Fruit fly (Drosophila melanogaster): ENCODE data around the gene Usp2.

Gene Usp2

DNA sequence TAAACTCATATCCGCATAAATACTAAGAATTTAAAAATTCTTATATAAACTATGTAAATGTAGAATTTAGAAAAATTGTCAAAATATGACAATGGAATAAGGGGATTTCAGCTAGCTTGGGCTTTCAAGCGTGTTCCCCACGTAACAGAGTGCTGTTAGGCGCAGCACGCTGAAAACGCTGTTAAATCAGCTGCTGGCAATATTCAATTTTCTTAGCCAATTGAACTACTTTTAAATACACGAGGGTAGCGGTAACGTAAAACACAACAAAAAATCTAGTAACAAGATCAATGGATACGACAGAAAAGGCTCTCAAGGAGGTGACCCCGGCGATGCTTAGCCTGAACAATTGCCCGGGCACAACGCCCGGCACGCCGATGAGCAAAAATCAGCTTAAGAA lies 17.9 kb downstream of the Usp2 start, which contains the start of gene CG14618:
Gene CG14618, plus strand, starts transcription at position 179 of the 400 bp plus-strand sequence.
- TF ChIP-seq Dll (optimal IDR thresholded peaks at IDR 0.05) (no peak), psq (optimal IDR thresholded peaks at IDR 0.05) (no peak), CG8478 (optimal IDR thresholded peaks at IDR 0.05) (no peak), pan (optimal IDR thresholded peaks at IDR 0.05) (no peak), usp (GFP tag; optimal IDR thresholded peaks at IDR 0.05) (no peak), EcR (GFP tag; optimal IDR thresholded peaks at IDR 0.05) (no peak)

- TF ChIP-seq usp (GFP tag; optimal IDR thresholded peaks at IDR 0.05) (no peak), psq (optimal IDR thresholded peaks at IDR 0.05) (no peak), pan (optimal IDR thresholded peaks at IDR 0.05) (no peak), CG8478 (optimal IDR thresholded peaks at IDR 0.05) (no peak), EcR (GFP tag; optimal IDR thresholded peaks at IDR 0.05) (no peak), Dll (optimal IDR thresholded peaks at IDR 0.05) (no peak)
Measured at dm6 chrX:22474881-22475280, 19.3 kb downstream of the Usp2 start.

dm6 chrX:22477689-22478590 lies 22.3 kb downstream of the Usp2 start:
- TF ChIP-seq CG8478 (optimal IDR thresholded peaks at IDR 0.05) (no peak), usp (GFP tag; optimal IDR thresholded peaks at IDR 0.05) (no peak), pan (optimal IDR thresholded peaks at IDR 0.05) (no peak), EcR (GFP tag; optimal IDR thresholded peaks at IDR 0.05) (no peak), Dll (optimal IDR thresholded peaks at IDR 0.05) (no peak), psq (optimal IDR thresholded peaks at IDR 0.05) (no peak)

DNA sequence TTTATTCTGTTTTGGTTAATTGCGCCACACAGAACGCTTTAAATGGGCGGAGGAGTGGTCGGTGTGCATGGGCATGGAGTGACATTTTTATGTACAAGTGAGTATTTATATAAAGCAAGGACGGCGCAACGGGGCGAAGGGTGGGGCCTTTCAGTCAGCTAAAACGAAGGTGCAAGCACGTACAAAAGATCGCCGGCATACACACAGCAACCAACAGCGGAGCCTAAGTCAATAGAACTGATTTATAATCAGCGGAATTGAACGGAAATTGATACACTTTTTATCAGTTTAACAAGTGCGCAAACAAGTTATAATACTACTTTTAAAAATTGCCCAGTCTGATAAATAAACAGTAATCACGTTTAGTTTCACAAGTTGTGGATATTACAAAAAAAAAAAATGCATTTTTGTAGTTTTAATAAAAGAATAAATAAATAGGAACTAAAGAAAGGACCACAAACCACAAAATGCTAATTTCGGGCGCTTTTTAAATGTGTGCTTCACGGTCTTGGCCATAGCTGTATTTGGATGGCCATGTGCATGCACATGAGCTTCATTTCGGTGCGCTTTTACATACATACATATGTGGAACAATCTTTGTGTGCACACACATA lies 23.7 kb downstream of the Usp2 start:
- TF ChIP-seq psq (optimal IDR thresholded peaks at IDR 0.05) (no peak), Dll (optimal IDR thresholded peaks at IDR 0.05) (no peak), usp (GFP tag; optimal IDR thresholded peaks at IDR 0.05) (no peak), pan (optimal IDR thresholded peaks at IDR 0.05) (no peak)

- TF ChIP-seq EcR (GFP tag; optimal IDR thresholded peaks at IDR 0.05) (no peak), psq (optimal IDR thresholded peaks at IDR 0.05) (no peak), pan (optimal IDR thresholded peaks at IDR 0.05) (no peak), usp (GFP tag; optimal IDR thresholded peaks at IDR 0.05) (no peak), CG8478 (optimal IDR thresholded peaks at IDR 0.05) (no peak), Dll (optimal IDR thresholded peaks at IDR 0.05) (no peak)
Measured at dm6 chrX:22480612-22481011, 25.0 kb downstream of the Usp2 start.

DNA sequence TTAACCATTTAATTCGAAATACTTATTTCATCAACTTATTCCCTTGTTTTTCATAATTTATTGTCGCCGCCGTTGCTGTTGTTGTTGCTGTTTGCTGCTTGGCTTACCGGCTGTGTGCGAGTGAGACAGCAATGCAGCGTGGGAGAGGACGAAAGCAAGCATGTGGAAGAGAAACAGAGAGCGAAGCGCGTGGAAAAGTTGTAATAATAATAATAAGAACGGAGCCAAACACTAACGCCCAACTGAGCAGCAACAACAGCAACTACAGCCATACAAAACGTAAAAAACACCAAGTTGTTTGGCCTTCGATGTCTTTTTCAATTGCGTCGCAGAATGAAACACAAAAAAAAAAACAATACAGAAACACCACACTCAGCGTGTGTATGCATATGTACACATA lies 25.5 kb downstream of the Usp2 start:
- TF ChIP-seq usp (GFP tag; optimal IDR thresholded peaks at IDR 0.05) (no peak), EcR (GFP tag; optimal IDR thresholded peaks at IDR 0.05) (no peak), Dll (optimal IDR thresholded peaks at IDR 0.05) (no peak), psq (optimal IDR thresholded peaks at IDR 0.05) (no peak), CG8478 (optimal IDR thresholded peaks at IDR 0.05) (no peak), pan (optimal IDR thresholded peaks at IDR 0.05) (no peak)

- TF ChIP-seq Dll (optimal IDR thresholded peaks at IDR 0.05) (no peak), CG8478 (optimal IDR thresholded peaks at IDR 0.05) (no peak), EcR (GFP tag; optimal IDR thresholded peaks at IDR 0.05) (no peak), pan (optimal IDR thresholded peaks at IDR 0.05) (no peak), usp (GFP tag; optimal IDR thresholded peaks at IDR 0.05) (no peak), psq (optimal IDR thresholded peaks at IDR 0.05) (no peak)
Measured at dm6 chrX:22481860-22482544, 26.4 kb downstream of the Usp2 start, which contains the start of the genes Cp110 and CG12576. Gene Cp110 (plus strand): TSS chrX:22482082. Gene CG12576 (minus strand): TSS chrX:22482357.

dm6 chrX:22486487-22486886 lies 30.9 kb downstream of the Usp2 start:
- no peak for TF ChIP-seq pan (optimal IDR thresholded peaks at IDR 0.05)
- no peak for TF ChIP-seq Dll (optimal IDR thresholded peaks at IDR 0.05)
- no peak for TF ChIP-seq CG8478 (optimal IDR thresholded peaks at IDR 0.05)
- no peak for TF ChIP-seq usp (GFP tag; optimal IDR thresholded peaks at IDR 0.05)
- TF ChIP-seq EcR (GFP tag; optimal IDR thresholded peaks at IDR 0.05) = no peak
- no peak for TF ChIP-seq psq (optimal IDR thresholded peaks at IDR 0.05)

DNA sequence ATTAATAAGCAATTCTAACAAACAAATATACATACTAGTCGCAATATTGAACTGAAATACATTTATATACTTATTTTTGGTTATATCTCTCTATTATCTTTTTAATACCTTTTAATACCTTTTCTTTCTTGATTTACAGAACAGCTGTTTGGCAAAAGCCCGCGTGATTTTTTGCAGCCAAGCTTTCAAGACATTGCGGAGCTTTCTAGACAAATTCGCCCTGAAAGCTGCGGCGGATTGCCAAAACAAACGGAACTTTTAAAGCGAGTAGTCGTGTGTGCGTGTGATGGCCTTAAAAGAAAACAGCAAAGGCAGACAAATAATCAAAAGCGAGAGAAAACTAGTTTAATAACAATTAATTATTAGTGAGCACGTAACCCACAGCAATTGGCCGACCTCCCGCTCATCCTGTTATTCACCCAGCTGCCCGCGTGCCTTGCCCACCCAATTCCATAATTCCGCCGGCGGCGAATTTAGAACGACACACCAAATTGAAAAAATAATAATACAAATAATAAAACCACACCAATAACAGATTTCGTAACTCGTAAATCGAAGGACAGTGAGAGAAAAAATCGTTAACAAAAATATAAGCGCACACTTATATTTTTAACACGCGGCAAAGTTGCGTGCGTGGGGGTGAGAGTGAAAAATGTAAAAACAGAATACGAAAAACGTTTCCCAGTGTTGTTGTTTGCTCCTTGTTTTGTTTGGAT lies 31.5 kb downstream of the Usp2 start:
- no peak for TF ChIP-seq psq (optimal IDR thresholded peaks at IDR 0.05)
- TF ChIP-seq CG8478 (optimal IDR thresholded peaks at IDR 0.05) = no peak
- TF ChIP-seq EcR (GFP tag; optimal IDR thresholded peaks at IDR 0.05) = no peak
- TF ChIP-seq Dll (optimal IDR thresholded peaks at IDR 0.05) = no peak
- TF ChIP-seq usp (GFP tag; optimal IDR thresholded peaks at IDR 0.05) = no peak
- TF ChIP-seq pan (optimal IDR thresholded peaks at IDR 0.05) = no peak

DNA sequence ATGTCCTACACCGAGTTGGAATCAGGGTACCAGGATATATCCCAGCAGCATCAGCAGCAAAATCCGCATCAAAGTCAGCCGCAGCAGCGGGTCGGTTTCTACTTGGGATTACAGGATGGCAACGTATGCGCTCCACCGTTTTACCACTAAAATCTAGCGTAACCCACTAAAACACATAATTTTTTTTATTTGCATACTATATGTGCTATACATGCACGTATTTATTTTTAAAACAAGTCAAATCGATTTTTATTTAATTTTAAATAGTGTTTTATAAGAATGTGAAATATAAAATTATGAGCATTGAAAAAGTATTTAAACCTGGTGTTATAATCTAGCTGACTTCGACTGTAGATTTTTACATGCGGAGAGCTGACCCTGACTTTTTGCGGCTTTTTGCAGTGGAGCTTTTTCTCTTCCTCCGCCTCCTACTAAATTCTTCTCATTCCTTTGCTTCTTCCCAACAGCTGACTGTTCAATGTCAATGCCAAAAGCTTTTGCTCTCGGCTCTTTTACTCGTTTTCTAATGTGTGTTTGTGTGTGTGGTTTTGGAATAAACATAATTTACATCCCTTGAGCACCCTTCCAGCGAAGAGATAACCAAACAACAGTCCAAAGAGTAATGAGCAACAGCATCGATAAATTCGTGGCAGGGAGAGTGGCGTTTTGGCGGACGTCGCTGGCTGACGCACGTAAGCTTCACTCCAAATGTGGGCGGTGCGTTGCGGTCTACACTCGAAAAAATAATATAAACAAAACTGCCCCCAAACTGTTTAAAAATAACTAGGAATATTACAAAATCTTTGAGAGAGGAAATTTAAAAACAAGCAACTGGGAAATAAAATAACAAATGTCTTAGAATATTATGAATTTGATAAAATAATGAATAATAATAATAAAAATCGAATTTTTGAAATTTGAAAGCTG lies 32.3 kb downstream of the Usp2 start:
- TF ChIP-seq Dll (optimal IDR thresholded peaks at IDR 0.05) (no peak), pan (optimal IDR thresholded peaks at IDR 0.05) (no peak), usp (GFP tag; optimal IDR thresholded peaks at IDR 0.05) (no peak), EcR (GFP tag; optimal IDR thresholded peaks at IDR 0.05) (no peak), CG8478 (optimal IDR thresholded peaks at IDR 0.05) (no peak), psq (optimal IDR thresholded peaks at IDR 0.05) (no peak)
